Fruit fly (Drosophila melanogaster) whole organism: Measurements from ENCODE around the gene CG4572.

Source experiments
- CG8478 ChIP-seq: fragments of >200 bp; optimal IDR thresholded peaks from 2 replicates; lab custom pipeline; 2018; ENCODE audit warnings: inconsistent platforms
- Dll ChIP-seq: fragments of >200 bp; optimal IDR thresholded peaks from 2 replicates; lab custom pipeline; 2017
- EcR ChIP-seq, 2 experiments: fragments of >200 bp; optimal IDR thresholded peaks; 2 replicates each; lab custom pipeline; 2017; ENCODE audit warnings: missing biosample characterization in 2 of 2, missing genetic modification characterization in 2 of 2, missing genetic modification reagents in 2 of 2
- pan ChIP-seq: fragments of >200 bp; optimal IDR thresholded peaks from 2 replicates; lab custom pipeline; 2017
- psq ChIP-seq: fragments of >200 bp; optimal IDR thresholded peaks from 2 replicates; lab custom pipeline; 2017
- usp ChIP-seq: fragments of >200 bp; optimal IDR thresholded peaks from 2 replicates; lab custom pipeline; 2017; ENCODE audit warnings: missing biosample characterization, missing genetic modification characterization, mixed read lengths

CG4572 gene

DNA sequence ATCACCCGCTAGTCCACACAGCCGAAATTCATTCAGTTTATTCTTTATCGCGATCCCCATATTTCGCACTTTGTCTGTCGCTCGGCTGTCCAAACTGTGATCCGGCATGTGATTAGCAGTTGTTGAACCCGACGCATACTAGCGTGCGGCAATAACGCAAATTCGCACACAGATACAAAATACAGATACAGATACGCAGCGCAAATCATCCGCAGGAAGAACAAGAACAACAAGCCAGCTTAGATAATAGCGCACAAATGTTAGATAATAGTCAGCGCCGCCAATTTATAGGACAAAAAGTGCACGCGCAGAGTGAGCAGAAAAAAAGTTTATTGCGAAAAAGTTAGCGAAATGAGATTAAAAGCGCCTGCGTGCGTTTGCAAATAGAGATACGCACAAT, 29.2 kb downstream of the CG4572 start:
- TF ChIP-seq Dll (lab: Kevin White, UChicago) (no peak), CG8478 (lab: Kevin White, UChicago) (no peak), usp (GFP tag; lab: Kevin White, UChicago) (no peak), pan (lab: Kevin White, UChicago) (no peak), EcR (GFP tag; optimal IDR thresholded peaks at IDR 0.05; lab: Kevin White, UChicago) (no peak), psq (lab: Kevin White, UChicago) (no peak)

DNA sequence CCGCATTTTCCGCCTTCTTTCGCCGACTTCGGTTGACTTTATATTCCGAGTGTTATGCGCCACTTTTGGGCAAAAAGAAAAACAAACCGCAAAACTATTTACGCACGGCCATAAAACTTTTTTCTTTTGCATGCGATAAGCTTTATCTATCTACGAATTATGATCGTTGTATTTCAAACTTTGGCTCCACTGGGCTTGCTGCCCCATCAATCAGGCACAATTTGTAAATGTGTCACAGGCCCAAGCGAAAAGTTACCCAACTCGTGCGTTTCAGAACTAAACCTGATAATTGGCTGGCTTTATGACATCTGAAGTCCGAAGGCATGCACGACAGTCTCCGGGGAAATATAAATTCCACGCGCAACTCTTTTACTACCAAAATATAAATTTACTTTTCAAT, 30.2 kb downstream of the CG4572 start:
- TF ChIP-seq pan (lab: Kevin White, UChicago): no peak
- TF ChIP-seq EcR (GFP tag; optimal IDR thresholded peaks at IDR 0.05; lab: Kevin White, UChicago): no peak
- no peak for TF ChIP-seq CG8478 (lab: Kevin White, UChicago)
- TF ChIP-seq usp (GFP tag; lab: Kevin White, UChicago): no peak
- TF ChIP-seq psq (lab: Kevin White, UChicago): no peak
- no peak for TF ChIP-seq Dll (lab: Kevin White, UChicago)

DNA sequence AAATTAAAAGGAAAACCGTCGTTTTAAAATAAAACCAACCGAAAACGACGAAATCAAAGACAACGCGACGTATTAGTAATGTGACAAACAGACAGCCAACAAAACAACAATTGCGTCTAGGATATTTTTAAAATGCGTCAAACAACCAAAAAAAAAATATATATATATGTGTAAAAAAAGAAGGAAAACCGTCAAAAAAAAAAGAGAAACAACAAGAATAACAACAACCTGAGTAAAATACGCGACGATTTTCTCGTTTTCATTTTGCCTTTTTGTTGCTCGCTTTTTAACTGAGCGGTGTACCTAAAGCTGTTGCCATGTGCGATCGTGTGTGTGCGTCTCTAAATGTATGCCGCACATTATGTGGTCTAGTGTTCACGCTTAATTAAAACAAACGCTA, 30.6 kb downstream of the CG4572 start:
- TF ChIP-seq pan (lab: Kevin White, UChicago): no peak
- no peak for TF ChIP-seq CG8478 (lab: Kevin White, UChicago)

DNA sequence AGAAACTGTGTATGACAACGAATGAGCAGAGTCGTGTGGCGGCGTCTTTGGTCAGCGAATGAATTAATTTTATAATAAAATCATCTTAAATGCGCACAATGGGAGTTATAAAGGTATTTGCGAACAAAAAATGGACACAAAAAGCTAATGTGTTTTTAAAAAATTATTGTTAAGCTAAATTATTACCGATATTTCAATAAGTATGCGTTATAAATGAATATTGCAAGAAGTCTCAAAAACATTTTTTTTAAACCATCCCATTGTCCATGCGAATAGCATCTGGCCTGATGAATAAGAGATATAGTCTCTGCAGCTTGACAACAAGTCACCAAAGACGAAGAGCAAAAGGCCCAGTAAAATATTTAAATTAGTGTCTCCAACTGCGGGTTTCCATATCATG, 33.2 kb downstream of the CG4572 start:
- TF ChIP-seq pan (lab: Kevin White, UChicago) (no peak), CG8478 (lab: Kevin White, UChicago) (no peak), EcR (GFP tag; optimal IDR thresholded peaks at IDR 0.05; lab: Kevin White, UChicago) (no peak), usp (GFP tag; lab: Kevin White, UChicago) (no peak), psq (lab: Kevin White, UChicago) (no peak), Dll (lab: Kevin White, UChicago) (no peak)

DNA sequence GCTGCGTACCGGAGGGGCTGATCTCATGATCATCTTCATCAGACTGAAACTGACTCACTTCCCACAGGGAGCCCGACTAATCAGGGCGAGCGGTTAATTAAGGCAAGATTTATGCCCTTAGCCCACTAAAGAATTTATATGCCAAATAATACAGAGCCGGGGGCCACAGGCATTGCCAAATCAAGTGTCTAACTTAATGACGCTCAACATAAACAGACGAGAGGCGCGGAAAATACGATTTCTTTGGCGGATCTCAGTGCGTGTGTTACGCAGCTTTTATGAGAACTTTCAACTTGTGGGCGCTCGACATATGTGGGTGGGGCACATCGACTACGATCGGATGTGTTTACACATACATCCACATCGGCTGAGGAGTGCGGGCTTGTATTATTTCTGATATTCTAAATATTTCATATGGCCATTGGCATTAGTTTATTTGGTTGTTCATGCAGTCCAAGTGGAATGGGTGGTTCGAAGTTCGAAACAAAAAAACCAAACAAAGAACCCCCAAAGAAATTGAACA, 37.3 kb downstream of the CG4572 start:
- TF ChIP-seq Dll (lab: Kevin White, UChicago) (no peak), EcR (GFP tag; optimal IDR thresholded peaks at IDR 0.05; lab: Kevin White, UChicago) (no peak), pan (lab: Kevin White, UChicago) (no peak), usp (GFP tag; lab: Kevin White, UChicago) (no peak), psq (lab: Kevin White, UChicago) (no peak), CG8478 (lab: Kevin White, UChicago) (no peak)

DNA sequence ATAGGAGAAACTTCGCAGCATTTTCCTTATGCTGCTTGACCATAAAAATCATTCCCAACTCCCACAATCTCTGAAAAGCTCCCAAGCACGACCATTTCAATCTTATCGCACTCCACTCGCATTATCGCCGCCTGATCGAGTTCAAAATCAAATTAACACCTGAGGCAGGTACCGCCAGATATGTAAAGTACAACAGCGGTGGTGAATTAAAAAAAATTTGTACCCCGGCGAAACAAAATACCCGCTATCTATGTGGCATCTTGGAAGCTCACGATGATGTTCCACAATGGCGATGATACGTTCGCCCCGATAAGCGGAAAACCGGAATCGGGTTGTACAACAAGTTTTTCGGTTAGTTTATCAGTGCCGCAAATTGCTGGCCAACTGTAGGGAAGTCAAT, 37.8 kb downstream of the CG4572 start:
- no peak for TF ChIP-seq pan (lab: Kevin White, UChicago)
- no peak for TF ChIP-seq usp (GFP tag; lab: Kevin White, UChicago)
- no peak for TF ChIP-seq psq (lab: Kevin White, UChicago)

DNA sequence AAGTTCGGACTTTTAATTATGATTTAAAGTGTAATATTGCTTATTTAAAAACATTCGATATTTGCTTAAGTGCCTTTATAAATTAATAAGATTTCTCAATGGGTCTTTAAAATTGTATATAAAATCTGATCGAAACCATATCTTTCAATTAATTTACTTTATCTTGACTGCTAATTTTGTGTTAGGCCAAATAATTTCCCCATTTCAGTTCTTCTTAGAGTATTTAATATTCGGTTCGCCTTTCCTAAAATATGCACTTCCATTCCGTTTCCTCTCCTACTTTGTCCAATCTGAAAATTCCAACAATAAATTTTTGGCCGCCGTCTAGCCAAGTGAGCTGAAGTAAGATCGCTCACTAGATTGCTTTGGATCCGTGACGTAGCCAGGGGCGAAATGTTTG, 39.7 kb downstream of the CG4572 start:
- TF ChIP-seq CG8478 (lab: Kevin White, UChicago) (no peak), Dll (lab: Kevin White, UChicago) (no peak), usp (GFP tag; lab: Kevin White, UChicago) (no peak), psq (lab: Kevin White, UChicago) (no peak), pan (lab: Kevin White, UChicago) (no peak), EcR (GFP tag; optimal IDR thresholded peaks at IDR 0.05; lab: Kevin White, UChicago) (no peak)

DNA sequence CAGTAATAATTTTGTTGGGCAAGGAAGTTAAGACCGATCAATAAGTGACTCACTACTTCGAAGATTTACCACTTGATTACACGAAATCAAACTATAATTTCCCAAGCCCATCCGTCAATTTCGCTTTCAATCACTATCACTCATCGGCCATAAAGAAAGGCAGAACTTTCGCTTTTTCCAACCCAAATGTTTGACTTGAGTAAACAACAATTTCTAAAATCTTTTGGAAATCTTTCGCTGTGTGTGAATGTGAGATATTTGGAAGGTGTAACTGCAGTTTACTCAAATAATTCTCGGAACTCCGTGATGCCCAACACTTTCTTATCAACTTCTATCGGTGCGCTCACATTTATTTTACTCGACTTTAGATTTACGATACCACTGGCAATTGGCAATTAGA, 42.1 kb downstream of the CG4572 start:
- TF ChIP-seq EcR (GFP tag; optimal IDR thresholded peaks at IDR 0.05; lab: Kevin White, UChicago) (no peak), pan (lab: Kevin White, UChicago) (no peak), Dll (lab: Kevin White, UChicago) (no peak), CG8478 (lab: Kevin White, UChicago) (no peak), usp (GFP tag; lab: Kevin White, UChicago) (no peak), psq (lab: Kevin White, UChicago) (no peak)

DNA sequence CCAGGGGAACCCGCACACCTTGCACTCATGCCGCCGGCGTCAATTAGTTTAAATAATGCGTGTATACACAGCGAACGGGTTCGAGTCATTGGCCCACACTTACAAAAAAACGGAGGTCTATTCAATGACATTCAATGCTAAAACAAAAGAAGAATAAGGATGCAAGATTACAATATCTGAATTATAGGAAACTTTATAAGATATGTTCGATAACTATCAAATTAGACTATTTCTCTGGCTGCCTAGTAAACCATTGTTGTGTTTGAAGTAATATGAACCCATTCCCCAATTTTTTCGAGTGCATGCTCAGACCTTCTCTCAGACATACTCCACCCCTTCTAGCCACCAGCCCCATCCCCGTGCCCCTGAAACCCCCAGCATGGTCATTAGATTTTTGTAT, 43.2 kb downstream of the CG4572 start:
- TF ChIP-seq EcR (GFP tag; optimal IDR thresholded peaks at IDR 0.05; lab: Kevin White, UChicago) (no peak), Dll (lab: Kevin White, UChicago) (no peak), psq (lab: Kevin White, UChicago) (no peak), CG8478 (lab: Kevin White, UChicago) (no peak), pan (lab: Kevin White, UChicago) (no peak), usp (GFP tag; lab: Kevin White, UChicago) (no peak)

DNA sequence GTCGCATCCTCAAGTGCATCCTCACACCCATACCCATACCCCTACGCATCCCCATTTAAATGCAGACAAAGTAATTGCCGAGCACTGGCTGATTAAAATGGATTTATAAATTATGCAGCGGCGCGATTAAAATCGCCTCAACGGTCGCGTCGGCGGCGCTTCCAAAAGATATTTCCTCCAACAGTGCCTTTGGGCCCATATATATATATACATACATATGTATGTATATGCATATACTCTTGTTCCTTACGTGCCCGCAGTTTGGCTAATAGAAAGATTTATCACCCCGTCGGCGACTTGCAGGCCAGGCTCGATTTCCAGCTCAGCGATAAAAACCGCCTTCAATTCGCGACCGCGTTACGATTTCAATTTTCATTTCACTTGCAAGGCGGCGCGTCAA, 47.4 kb downstream of the CG4572 start:
- no peak for TF ChIP-seq pan (lab: Kevin White, UChicago)
- TF ChIP-seq CG8478 (lab: Kevin White, UChicago): no peak
- TF ChIP-seq usp (GFP tag; lab: Kevin White, UChicago): no peak
- TF ChIP-seq Dll (lab: Kevin White, UChicago): no peak
- no peak for TF ChIP-seq psq (lab: Kevin White, UChicago)
- TF ChIP-seq EcR (GFP tag; optimal IDR thresholded peaks at IDR 0.05; lab: Kevin White, UChicago): no peak

DNA sequence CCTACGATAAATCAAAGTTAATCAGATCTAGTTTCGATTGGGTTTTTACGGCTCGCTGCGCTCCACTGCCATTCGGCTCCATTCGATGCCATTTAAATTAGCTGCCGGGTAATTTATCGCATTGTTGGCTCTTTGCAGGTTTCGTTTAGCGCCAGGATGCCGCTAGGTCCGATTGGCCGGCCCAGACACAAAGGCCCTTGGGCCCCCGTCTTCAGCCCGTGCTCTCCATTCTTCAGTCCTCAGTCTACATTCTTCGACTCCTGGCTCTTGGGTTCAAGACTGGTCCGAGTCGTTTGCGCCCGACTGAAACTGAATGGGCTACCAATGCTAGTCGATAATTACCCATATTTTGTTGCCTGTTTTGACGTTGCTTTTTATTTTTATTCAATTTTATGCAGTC, 51.0 kb downstream of the CG4572 start:
- TF ChIP-seq Dll (lab: Kevin White, UChicago) (no peak), usp (GFP tag; lab: Kevin White, UChicago) (no peak), CG8478 (lab: Kevin White, UChicago) (no peak), psq (lab: Kevin White, UChicago) (no peak), EcR (GFP tag; optimal IDR thresholded peaks at IDR 0.05; lab: Kevin White, UChicago) (no peak), pan (lab: Kevin White, UChicago) (no peak)
